Worm (Caenorhabditis elegans) whole organism, young adult: ENCODE data around the gene klp-20.

Source experiments
- F49E8.2 ChIP-seq: sonication (generic microtip); optimal IDR thresholded peaks from 3 replicates; lab custom pipeline; 2017; ENCODE audit warnings: missing genetic modification characterization, mild to moderate bottlenecking, missing compliant biosample characterization, antibody characterized with exemption, moderate library complexity; ENCODE audit not compliant: insufficient read depth
- hlh-26 ChIP-seq: fragments of 200-800 bp; sonication (Bioruptor generic); conservative IDR thresholded peaks from 2 replicates; pipeline ENCODE4 v1.3.6; 2022; ENCODE audit warnings: missing genetic modification reagents, missing genetic modification characterization, missing compliant biosample characterization
- sdz-38 ChIP-seq: sonication (generic microtip); optimal IDR thresholded peaks from 2 replicates; lab custom pipeline; 2016; ENCODE audit warnings: missing genotype, missing genetic modification characterization, missing compliant biosample characterization
- unc-62 ChIP-seq: fragments of 150-350 bp; optimal IDR thresholded peaks from 2 replicates; lab custom pipeline; 2014; ENCODE audit warnings: missing biosample characterization, missing genetic modification reagents, missing genetic modification characterization

ce11 chrIII:220368-220767 lies 10.6 kb downstream of the klp-20 start:
- no peak for TF ChIP-seq unc-62 (GFP tag; lab: Kevin White, UChicago)
- TF ChIP-seq F49E8.2 (tag; lab: Kevin White, UChicago), result no peak
- no peak for TF ChIP-seq sdz-38 (tag; lab: Kevin White, UChicago)
- TF ChIP-seq hlh-26 (GFP tag; lab: Robert Waterston, UW), result no peak
